Worm (Caenorhabditis elegans) whole organism, L4/young adult: ENCODE data around the gene Y76A2B.4.

Source experiments
- W03F9.2 ChIP-seq: fragments of 150-350 bp; optimal IDR thresholded peaks from 2 replicates; lab custom pipeline; 2014; ENCODE audit warnings: missing biosample characterization, missing genetic modification characterization
- dao-5 ChIP-seq: sonication (generic microtip); optimal IDR thresholded peaks from 2 replicates; lab custom pipeline; 2016; ENCODE audit warnings: missing genotype, missing genetic modification characterization, moderate library complexity, missing compliant biosample characterization
- him-1 ChIP-seq: sonication (generic microtip); optimal IDR thresholded peaks from 2 replicates; lab custom pipeline; 2016; ENCODE audit warnings: missing genotype, missing genetic modification reagents, missing genetic modification characterization, missing compliant biosample characterization

Y76A2B.4 gene

ce11 chrIII:13546537-13546936 is at the start of gene Y76A2B.4:
Gene Y76A2B.4 (minus strand): TSS chrIII:13546777.
- TF ChIP-seq W03F9.2 (tag; lab: Kevin White, UChicago) (no peak), him-1 (tag; lab: Kevin White, UChicago) (no peak), dao-5 (tag; lab: Kevin White, UChicago) (no peak)

- no peak for TF ChIP-seq W03F9.2 (tag; lab: Kevin White, UChicago)
- TF ChIP-seq dao-5 (tag; lab: Kevin White, UChicago): no peak
- TF ChIP-seq him-1 (tag; lab: Kevin White, UChicago): no peak
Measured at ce11 chrIII:13581727-13582126, 35.1 kb upstream of the Y76A2B.4 start.

ce11 chrIII:13580538-13580937 is 34.0 kb upstream of the Y76A2B.4 start, which contains the start of gene T05D4.5:
Gene T05D4.5 (plus strand): TSS chrIII:13580838.
- TF ChIP-seq him-1 (tag; lab: Kevin White, UChicago) (no peak), W03F9.2 (tag; lab: Kevin White, UChicago) (no peak), dao-5 (tag; lab: Kevin White, UChicago) (no peak)

- no peak for TF ChIP-seq him-1 (tag; lab: Kevin White, UChicago)
- TF ChIP-seq dao-5 (tag; lab: Kevin White, UChicago): no peak
- no peak for TF ChIP-seq W03F9.2 (tag; lab: Kevin White, UChicago)
Measured at ce11 chrIII:13580076-13580475, 33.5 kb upstream of the Y76A2B.4 start.

ce11 chrIII:13575610-13576232 is 29.1 kb upstream of the Y76A2B.4 start, which contains the start of gene osm-7:
Gene osm-7 (plus strand): TSS chrIII:13576182.
- TF ChIP-seq dao-5 (tag; lab: Kevin White, UChicago): no peak
- TF ChIP-seq W03F9.2 (tag; lab: Kevin White, UChicago): no peak
- TF ChIP-seq him-1 (tag; lab: Kevin White, UChicago): no peak

- TF ChIP-seq him-1 (tag; lab: Kevin White, UChicago) (no peak), dao-5 (tag; lab: Kevin White, UChicago) (no peak), W03F9.2 (tag; lab: Kevin White, UChicago) (no peak)
Measured at ce11 chrIII:13570347-13570746, 23.8 kb upstream of the Y76A2B.4 start, which contains the start of gene exc-12. Gene exc-12 (minus strand): TSS chrIII:13570447.

- TF ChIP-seq dao-5 (tag; lab: Kevin White, UChicago) (no peak), W03F9.2 (tag; lab: Kevin White, UChicago) (no peak), him-1 (tag; lab: Kevin White, UChicago) (no peak)
Measured at ce11 chrIII:13565972-13566371, 19.4 kb upstream of the Y76A2B.4 start.

- TF ChIP-seq dao-5 (tag; lab: Kevin White, UChicago): no peak
- peak; percentile 45 for TF ChIP-seq him-1 (tag; lab: Kevin White, UChicago)
Measured at ce11 chrIII:13564929-13565328, 18.4 kb upstream of the Y76A2B.4 start, which contains the start of gene aldo-1. Gene aldo-1 (minus strand): TSS chrIII:13564937.

- TF ChIP-seq W03F9.2 (tag; lab: Kevin White, UChicago) (no peak), dao-5 (tag; lab: Kevin White, UChicago) (no peak), him-1 (tag; lab: Kevin White, UChicago) (no peak)
Measured at ce11 chrIII:13563583-13563982, 17.0 kb upstream of the Y76A2B.4 start.

ce11 chrIII:13563000-13563522 is 16.5 kb upstream of the Y76A2B.4 start, which contains the start of gene T05D4.2:
Gene T05D4.2 (minus strand): TSS chrIII:13563082.
- TF ChIP-seq him-1 (tag; lab: Kevin White, UChicago) (no peak), W03F9.2 (tag; lab: Kevin White, UChicago) (no peak), dao-5 (tag; lab: Kevin White, UChicago) (no peak)

- TF ChIP-seq him-1 (tag; lab: Kevin White, UChicago) (no peak), W03F9.2 (tag; lab: Kevin White, UChicago) (no peak), dao-5 (tag; lab: Kevin White, UChicago) (no peak)
Measured at ce11 chrIII:13561233-13561632, 14.7 kb upstream of the Y76A2B.4 start.

- TF ChIP-seq W03F9.2 (tag; lab: Kevin White, UChicago): no peak
- no peak for TF ChIP-seq him-1 (tag; lab: Kevin White, UChicago)
- no peak for TF ChIP-seq dao-5 (tag; lab: Kevin White, UChicago)
Measured at ce11 chrIII:13560715-13561114, 14.1 kb upstream of the Y76A2B.4 start.

ce11 chrIII:13556039-13556438 is 9.5 kb upstream of the Y76A2B.4 start:
- no peak for TF ChIP-seq dao-5 (tag; lab: Kevin White, UChicago)
- TF ChIP-seq W03F9.2 (tag; lab: Kevin White, UChicago): no peak
- TF ChIP-seq him-1 (tag; lab: Kevin White, UChicago): no peak

- no peak for TF ChIP-seq W03F9.2 (tag; lab: Kevin White, UChicago)
- no peak for TF ChIP-seq dao-5 (tag; lab: Kevin White, UChicago)
- no peak for TF ChIP-seq him-1 (tag; lab: Kevin White, UChicago)
Measured at ce11 chrIII:13555234-13555633, 8.7 kb upstream of the Y76A2B.4 start, which contains the start of gene scav-2. Gene scav-2 (minus strand): TSS chrIII:13555334.
